Worm (Caenorhabditis elegans): ENCODE measurements around the gene F52B10.3.

DNA sequence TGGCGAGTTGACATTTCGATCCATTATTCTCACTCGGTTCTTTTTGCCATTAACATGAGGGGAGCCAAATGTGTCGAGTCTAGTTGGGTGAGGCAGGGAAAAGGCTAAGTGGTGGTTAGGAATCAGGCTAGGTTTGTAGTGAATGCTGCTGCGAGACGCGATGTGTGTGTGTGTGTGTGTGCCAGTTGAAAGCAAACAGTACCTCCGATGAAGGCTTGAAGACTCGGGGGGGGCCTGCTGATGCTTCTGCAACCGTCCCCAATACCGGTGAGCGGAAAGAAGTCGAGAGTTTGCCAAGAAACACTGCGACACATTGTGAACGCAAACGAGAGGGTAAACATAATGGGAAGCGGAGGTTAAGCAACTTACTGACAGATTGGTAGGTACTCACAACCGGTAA, 27.1 kb downstream of the F52B10.3 start, which contains the start of gene F53B3.3:
- TF ChIP-seq unc-39 (tag; optimal IDR thresholded peaks at IDR 0.05) (no peak), snpc-4 (tag; optimal IDR thresholded peaks at IDR 0.05) (no peak), egl-27 (tag; optimal IDR thresholded peaks at IDR 0.05) (no peak), ceh-28 (tag; optimal IDR thresholded peaks at IDR 0.05) (no peak), elt-3 (tag; optimal IDR thresholded peaks at IDR 0.05) (no peak), lin-39 (tag; optimal IDR thresholded peaks at IDR 0.05) (no peak), nhr-25 (tag; optimal IDR thresholded peaks at IDR 0.05) (no peak), nhr-12 (tag; optimal IDR thresholded peaks at IDR 0.05) (no peak), ceh-9 (tag; optimal IDR thresholded peaks at IDR 0.05) (no peak), pqm-1 (tag; optimal IDR thresholded peaks at IDR 0.05) (no peak), jun-1 (tag; optimal IDR thresholded peaks at IDR 0.05) (no peak), ama-1 (optimal IDR thresholded peaks at IDR 0.05) (no peak), elt-1 (tag; optimal IDR thresholded peaks at IDR 0.05) (no peak), nhr-43 (tag; optimal IDR thresholded peaks at IDR 0.05; ENCODE audit: poor library complexity, severe bottlenecking) (no peak)

Data from whole organism, L3 larva.